Fruit fly (Drosophila melanogaster): ENCODE results near the gene CG10077.

DNA sequence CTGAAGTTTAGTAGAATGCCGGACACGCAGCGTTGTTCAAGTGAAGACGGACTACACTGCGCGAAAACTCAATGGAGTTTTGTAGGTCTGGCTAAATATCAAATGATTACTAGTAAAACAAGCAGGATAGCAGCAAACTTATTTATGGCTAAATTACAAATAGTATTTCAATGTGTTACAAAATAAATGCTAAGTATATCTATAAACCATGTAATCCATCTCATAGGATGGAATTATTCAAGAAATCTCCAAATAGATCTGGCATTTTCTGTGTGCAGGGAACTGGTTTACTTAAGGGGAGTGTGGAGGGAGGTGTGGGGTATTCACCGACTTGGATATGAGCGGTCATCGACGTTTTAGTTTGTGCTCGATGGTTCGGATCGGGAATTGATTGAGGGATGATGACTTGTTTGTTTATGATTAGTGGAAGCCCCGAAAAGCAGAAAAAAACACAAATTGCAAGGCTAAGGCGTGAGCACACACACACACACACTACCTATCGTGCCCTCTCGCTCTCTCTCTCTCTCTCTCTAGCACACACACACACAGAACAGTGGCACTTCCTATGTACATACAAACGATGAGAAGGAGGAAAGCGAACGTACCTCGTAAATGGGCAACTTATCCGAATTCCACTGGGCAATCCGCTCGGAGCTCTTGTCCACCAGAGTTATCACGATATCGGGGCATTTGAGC is 8.2 kb upstream of the CG10077 start:
- TF ChIP-seq psq (optimal IDR thresholded peaks at IDR 0.05) (no peak), Myc (optimal IDR thresholded peaks at IDR 0.05) (no peak), Sin3A (optimal IDR thresholded peaks at IDR 0.05) (no peak), ttk (optimal IDR thresholded peaks at IDR 0.05) (no peak), insv (optimal IDR thresholded peaks at IDR 0.05) (no peak)
